Worm (Caenorhabditis elegans): ENCODE measurements around the gene cyp-35B2.

DNA sequence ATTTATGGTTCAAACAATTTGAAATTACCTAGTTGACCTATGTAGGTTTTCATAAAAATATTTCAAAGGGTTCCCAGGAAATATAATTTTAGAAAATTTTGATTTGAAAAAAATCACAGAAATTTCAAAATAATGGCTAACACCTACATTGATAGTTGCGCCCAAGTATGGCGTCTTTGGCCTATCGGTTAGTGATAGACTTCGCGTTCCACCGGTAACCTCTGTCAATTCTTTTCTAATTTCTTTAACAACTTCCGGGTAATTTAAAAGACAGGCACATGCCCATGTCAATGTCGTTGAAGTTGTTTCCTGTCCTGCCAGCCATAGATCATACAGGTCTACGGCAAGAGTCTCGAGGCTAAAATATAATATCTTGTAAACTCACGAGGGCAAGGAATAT is 27.0 kb downstream of the cyp-35B2 start:
- TF ChIP-seq sea-1 (GFP tag; conservative IDR thresholded peaks at IDR 0.05) (no peak), hmbx-1 (tag; optimal IDR thresholded peaks at IDR 0.05) (no peak)
